Worm (Caenorhabditis elegans) whole organism, mixed stage, embryonic: ENCODE results near the gene catp-8.

ENCODE experiments used
- M03D4.4 ChIP-seq: sonication (generic microtip); optimal IDR thresholded peaks from 2 replicates; lab custom pipeline; 2017; ENCODE audit warnings: mild to moderate bottlenecking, missing genetic modification characterization, missing compliant biosample characterization
- ceh-83 ChIP-seq: fragments of 200-800 bp; sonication (Bioruptor generic); optimal IDR thresholded peaks from 2 replicates; lab custom pipeline; 2018; ENCODE audit warnings: mild to moderate bottlenecking, missing genetic modification characterization, missing compliant biosample characterization
- cnd-1 ChIP-seq: fragments of 200-800 bp; sonication (Bioruptor generic); optimal IDR thresholded peaks from 2 replicates; lab custom pipeline; 2018; ENCODE audit warnings: mild to moderate bottlenecking, missing genetic modification characterization, missing compliant biosample characterization
- lsy-2 ChIP-seq: fragments of 150-350 bp; optimal IDR thresholded peaks from 2 replicates; lab custom pipeline; 2014; ENCODE audit warnings: missing biosample characterization, missing genetic modification characterization
- nhr-12 ChIP-seq: fragments of 150-350 bp; optimal IDR thresholded peaks from 2 replicates; lab custom pipeline; 2014; ENCODE audit warnings: missing biosample characterization, missing genetic modification characterization
- unc-62 ChIP-seq: fragments of 150-350 bp; optimal IDR thresholded peaks from 2 replicates; lab custom pipeline; 2014; ENCODE audit warnings: missing biosample characterization, missing genetic modification reagents, missing genetic modification characterization

DNA sequence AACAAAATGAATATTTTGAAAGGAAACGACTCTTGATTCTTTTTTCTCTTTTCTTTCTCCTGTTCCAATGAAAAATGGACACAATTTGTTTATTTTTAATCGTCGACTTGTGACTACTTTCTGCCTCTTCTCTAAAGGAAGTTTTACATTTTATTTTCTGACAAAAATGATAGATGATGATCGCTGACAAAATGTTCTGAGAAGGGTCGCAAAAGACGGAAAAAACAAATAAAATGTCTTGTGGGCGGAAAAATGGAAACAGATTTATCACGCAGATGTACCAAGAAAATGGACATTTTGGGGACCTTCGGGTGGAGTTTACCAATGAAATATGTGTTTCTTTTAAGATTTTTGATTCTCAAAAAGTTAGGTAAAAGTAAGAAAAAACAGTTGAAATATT lies 26.1 kb downstream of the catp-8 start:
- no peak for TF ChIP-seq M03D4.4 (tag; lab: Kevin White, UChicago)
- TF ChIP-seq lsy-2 = no peak
- no peak for TF ChIP-seq cnd-1 (tag; lab: Kevin White, UChicago)
- TF ChIP-seq ceh-83 = no peak
- TF ChIP-seq unc-62 (GFP tag; lab: Kevin White, UChicago) = no peak
- no peak for TF ChIP-seq nhr-12
